Worm (Caenorhabditis elegans): ENCODE data around the gene T08A11.1.

- TF ChIP-seq unc-86 (tag; optimal IDR thresholded peaks at IDR 0.05) (no peak), pha-4 (tag; optimal IDR thresholded peaks at IDR 0.05) (no peak), ref-2 (tag; optimal IDR thresholded peaks at IDR 0.05) (no peak), pros-1 (tag; optimal IDR thresholded peaks at IDR 0.05) (no peak), ets-4 (tag; optimal IDR thresholded peaks at IDR 0.05) (no peak), ama-1 (optimal IDR thresholded peaks at IDR 0.05) (no peak), nhr-11 (tag; optimal IDR thresholded peaks at IDR 0.05) (no peak), npax-4 (tag; optimal IDR thresholded peaks at IDR 0.05) (no peak), ceh-9 (tag; optimal IDR thresholded peaks at IDR 0.05) (no peak)
These were observed 31.6 kb downstream of the T08A11.1 start for ce11 chrIII:4231372-4231771.

All from whole organism, late embryonic.